Fruit fly (Drosophila melanogaster): ENCODE results near the gene CG1971.

- TF ChIP-seq CTCF (optimal IDR thresholded peaks at IDR 0.05) (no peak), CG8478 (optimal IDR thresholded peaks at IDR 0.05) (no peak)
Measured at dm6 chr3R:31810073-31810530, 4.8 kb downstream of the CG1971 start, which contains the start of gene Rift.
